Worm (Caenorhabditis elegans) whole organism, midembryonic: ENCODE measurements around the gene K09E4.4.

ENCODE experiments used
- T22C8.4 ChIP-seq: fragments of 200-800 bp; sonication (Bioruptor generic); IDR thresholded peaks from 2 replicates; pipeline ENCODE4 v1.3.6; 2022; ENCODE audit warnings: missing genetic modification characterization, missing compliant biosample characterization
- cog-1 ChIP-seq: sonication (generic microtip); optimal IDR thresholded peaks from 2 replicates; lab custom pipeline; 2016; ENCODE audit warnings: missing genetic modification characterization, missing compliant biosample characterization
- flt-1 ChIP-seq: fragments of 200-800 bp; sonication (Bioruptor generic); IDR thresholded peaks from 2 replicates; pipeline ENCODE4 v1.3.6; 2022; ENCODE audit warnings: missing genetic modification characterization, missing compliant biosample characterization
- klf-2 ChIP-seq: fragments of 200-800 bp; sonication (Bioruptor generic); conservative IDR thresholded peaks from 2 replicates; pipeline ENCODE4 v1.3.6; 2022; ENCODE audit warnings: missing genetic modification reagents, missing genetic modification characterization, missing compliant biosample characterization
- med-1 ChIP-seq: sonication (generic microtip); optimal IDR thresholded peaks from 2 replicates; lab custom pipeline; 2017; ENCODE audit warnings: missing genetic modification characterization, mild to moderate bottlenecking, missing compliant biosample characterization, antibody characterized with exemption, missing genetic modification reagents; ENCODE audit not compliant: insufficient read depth
- ref-1 ChIP-seq: fragments of 200-800 bp; sonication (Bioruptor generic); conservative IDR thresholded peaks from 2 replicates; pipeline ENCODE4 v1.3.6; 2022; ENCODE audit warnings: missing genetic modification reagents, missing genetic modification characterization, missing compliant biosample characterization
- tab-1 ChIP-seq: fragments of 200-800 bp; sonication (Bioruptor generic); IDR thresholded peaks from 2 replicates; pipeline ENCODE4 v1.3.6; 2022; ENCODE audit warnings: missing genetic modification characterization, missing compliant biosample characterization
- ztf-23 ChIP-seq: fragments of 200-800 bp; sonication (Bioruptor generic); IDR thresholded peaks from 2 replicates; pipeline ENCODE4 v1.3.6; 2022; ENCODE audit warnings: missing genetic modification reagents, missing genetic modification characterization, missing compliant biosample characterization
- ztf-29 ChIP-seq: fragments of 200-800 bp; sonication (Bioruptor generic); IDR thresholded peaks from 2 replicates; pipeline ENCODE4 v1.3.6; 2022; ENCODE audit warnings: missing genetic modification reagents, missing genetic modification characterization, missing compliant biosample characterization

Gene K09E4.4

ce11 chrII:14138849-14139419 is 17.0 kb upstream of the K09E4.4 start:
- TF ChIP-seq tab-1 (GFP tag; lab: Robert Waterston, UW) (no peak), med-1 (no peak), cog-1 (tag; lab: Kevin White, UChicago) (no peak), ztf-29 (no peak), flt-1 (no peak), ref-1 (GFP tag; lab: Robert Waterston, UW) (no peak), T22C8.4 (GFP tag; lab: Robert Waterston, UW) (no peak)

ce11 chrII:14137538-14137937 is 15.6 kb upstream of the K09E4.4 start, which contains the start of gene K09E4.1:
TSS of gene K09E4.1 (plus strand) at chrII:14137838.
- no peak for TF ChIP-seq ref-1 (GFP tag; lab: Robert Waterston, UW)
- TF ChIP-seq T22C8.4 (GFP tag; lab: Robert Waterston, UW): no peak
- TF ChIP-seq med-1: no peak
- no peak for TF ChIP-seq ztf-23
- no peak for TF ChIP-seq cog-1 (tag; lab: Kevin White, UChicago)
- no peak for TF ChIP-seq flt-1
- no peak for TF ChIP-seq tab-1 (GFP tag; lab: Robert Waterston, UW)
- no peak for TF ChIP-seq klf-2
- TF ChIP-seq ztf-29: no peak

ce11 chrII:14136302-14136701 is 14.3 kb upstream of the K09E4.4 start:
- TF ChIP-seq tab-1 (GFP tag; lab: Robert Waterston, UW) (no peak), ref-1 (GFP tag; lab: Robert Waterston, UW) (no peak), ztf-23 (no peak), flt-1 (no peak), T22C8.4 (GFP tag; lab: Robert Waterston, UW) (no peak), klf-2 (no peak), cog-1 (tag; lab: Kevin White, UChicago) (no peak), ztf-29 (no peak), med-1 (no peak)

ce11 chrII:14132733-14133132 is 10.8 kb upstream of the K09E4.4 start, which contains the start of gene algn-3:
TSS of gene algn-3 (minus strand) at chrII:14132833.
- no peak for TF ChIP-seq ztf-29
- TF ChIP-seq T22C8.4 (GFP tag; lab: Robert Waterston, UW): no peak
- no peak for TF ChIP-seq med-1
- TF ChIP-seq klf-2: no peak
- no peak for TF ChIP-seq ref-1 (GFP tag; lab: Robert Waterston, UW)
- TF ChIP-seq flt-1: no peak
- TF ChIP-seq ztf-23: no peak

- TF ChIP-seq T22C8.4 (GFP tag; lab: Robert Waterston, UW) (no peak), ztf-29 (no peak), tab-1 (GFP tag; lab: Robert Waterston, UW) (no peak), ref-1 (GFP tag; lab: Robert Waterston, UW) (no peak), med-1 (no peak), flt-1 (no peak), cog-1 (tag; lab: Kevin White, UChicago) (no peak), klf-2 (no peak), ztf-23 (no peak)
Measured at ce11 chrII:14129191-14129590, 7.2 kb upstream of the K09E4.4 start.

- TF ChIP-seq med-1 (no peak), ref-1 (GFP tag; lab: Robert Waterston, UW) (no peak), ztf-29 (no peak), tab-1 (GFP tag; lab: Robert Waterston, UW) (no peak), klf-2 (no peak), flt-1 (no peak), ztf-23 (no peak), cog-1 (tag; lab: Kevin White, UChicago) (no peak), T22C8.4 (GFP tag; lab: Robert Waterston, UW) (no peak)
Measured at ce11 chrII:14126841-14127240, 4.9 kb upstream of the K09E4.4 start, which contains the start of gene K09E4.3. TSS of gene K09E4.3 (minus strand) at chrII:14126941.

ce11 chrII:14118391-14118790 is 3.6 kb downstream of the K09E4.4 start:
- no peak for TF ChIP-seq tab-1 (GFP tag; lab: Robert Waterston, UW)

- TF ChIP-seq med-1: no peak
- TF ChIP-seq cog-1 (tag; lab: Kevin White, UChicago): no peak
- TF ChIP-seq flt-1: no peak
- TF ChIP-seq ztf-29: no peak
- no peak for TF ChIP-seq klf-2
Measured at ce11 chrII:14112842-14113241, 9.1 kb downstream of the K09E4.4 start.

- TF ChIP-seq ztf-23 (no peak), ztf-29 (no peak), flt-1 (no peak), T22C8.4 (GFP tag; lab: Robert Waterston, UW) (no peak), tab-1 (GFP tag; lab: Robert Waterston, UW) (no peak), klf-2 (no peak), ref-1 (GFP tag; lab: Robert Waterston, UW) (no peak), med-1 (no peak), cog-1 (tag; lab: Kevin White, UChicago) (no peak)
Measured at ce11 chrII:14109184-14109664, 12.7 kb downstream of the K09E4.4 start, which contains the start of gene cpg-7. TSS of gene cpg-7 (minus strand) at chrII:14109234.

ce11 chrII:14106164-14106563 is 15.8 kb downstream of the K09E4.4 start:
- TF ChIP-seq med-1: no peak
- no peak for TF ChIP-seq klf-2
- TF ChIP-seq cog-1 (tag; lab: Kevin White, UChicago): no peak
- no peak for TF ChIP-seq ref-1 (GFP tag; lab: Robert Waterston, UW)
- no peak for TF ChIP-seq flt-1
- no peak for TF ChIP-seq T22C8.4 (GFP tag; lab: Robert Waterston, UW)
- TF ChIP-seq ztf-23: no peak
- TF ChIP-seq tab-1 (GFP tag; lab: Robert Waterston, UW): no peak
- no peak for TF ChIP-seq ztf-29

- TF ChIP-seq tab-1 (GFP tag; lab: Robert Waterston, UW) (no peak), klf-2 (no peak), med-1 (no peak), flt-1 (no peak), ztf-23 (no peak), ref-1 (GFP tag; lab: Robert Waterston, UW) (no peak), ztf-29 (no peak), T22C8.4 (GFP tag; lab: Robert Waterston, UW) (no peak), cog-1 (tag; lab: Kevin White, UChicago) (no peak)
Measured at ce11 chrII:14104470-14104869, 17.5 kb downstream of the K09E4.4 start, which contains the start of gene gur-4. TSS of gene gur-4 (plus strand) at chrII:14104770.
